Worm (Caenorhabditis elegans) whole organism, L1 larva: ENCODE data around the gene mccc-1.

ENCODE experiments used
- C16A3.4 ChIP-seq: fragments of 150-350 bp; optimal IDR thresholded peaks from 2 replicates; lab custom pipeline; 2014; ENCODE audit warnings: missing biosample characterization, missing genetic modification characterization
- Y116A8C.19 ChIP-seq: sonication (generic microtip); optimal IDR thresholded peaks from 2 replicates; lab custom pipeline; 2016; ENCODE audit warnings: missing compliant biosample characterization, missing genetic modification characterization, borderline replicate concordance
- aha-1 ChIP-seq: fragments of 150-350 bp; optimal IDR thresholded peaks from 2 replicates; lab custom pipeline; 2014; ENCODE audit warnings: missing biosample characterization, missing genetic modification characterization
- alr-1 ChIP-seq: fragments of 200-800 bp; sonication (Bioruptor generic); optimal IDR thresholded peaks from 2 replicates; lab custom pipeline; 2018; ENCODE audit warnings: borderline replicate concordance, mild to moderate bottlenecking, missing genetic modification characterization, missing compliant biosample characterization
- blmp-1 ChIP-seq: fragments of 150-350 bp; optimal IDR thresholded peaks from 2 replicates; lab custom pipeline; 2014; ENCODE audit warnings: missing biosample characterization, missing genetic modification characterization
- ceh-63 ChIP-seq: fragments of 200-800 bp; sonication (Bioruptor generic); optimal IDR thresholded peaks from 2 replicates; lab custom pipeline; 2018; ENCODE audit warnings: mild to moderate bottlenecking, missing genetic modification characterization, missing compliant biosample characterization
- ceh-8 ChIP-seq: fragments of 200-800 bp; sonication (Bioruptor generic); optimal IDR thresholded peaks from 2 replicates; lab custom pipeline; 2018; ENCODE audit warnings: mild to moderate bottlenecking, missing genetic modification characterization, moderate library complexity, missing compliant biosample characterization
- ceh-82 ChIP-seq, 3 experiments: fragments of 150-350 bp in 1 of 3; sonication (generic microtip) in 2 of 3; optimal IDR thresholded peaks; 2 replicates each; lab custom pipeline; 2014 to 2017; ENCODE audit warnings: missing biosample characterization in 3 of 3, missing genetic modification characterization in 3 of 3
- ceh-88 ChIP-seq: fragments of 200-800 bp; sonication (Bioruptor generic); IDR thresholded peaks from 2 replicates; pipeline ENCODE4 v1.3.6; 2022; ENCODE audit warnings: missing genetic modification characterization, missing compliant biosample characterization
- ceh-90 ChIP-seq: sonication (generic microtip); optimal IDR thresholded peaks from 2 replicates; lab custom pipeline; 2016; ENCODE audit warnings: missing genetic modification characterization, missing compliant biosample characterization
- ces-1 ChIP-seq: fragments of 150-350 bp; optimal IDR thresholded peaks from 2 replicates; lab custom pipeline; 2014; ENCODE audit warnings: missing biosample characterization, missing genetic modification reagents, missing genetic modification characterization
- dpl-1 ChIP-seq, 3 experiments: fragments of 150-350 bp in 2 of 3; sonication (generic microtip) in 1 of 3; optimal IDR thresholded peaks; 2 replicates each; lab custom pipeline; 2014 to 2017; ENCODE audit warnings: missing biosample characterization in 3 of 3, missing genetic modification characterization in 3 of 3, missing genetic modification reagents in 3 of 3
- dsc-1 ChIP-seq: sonication (generic microtip); optimal IDR thresholded peaks from 2 replicates; lab custom pipeline; 2016; ENCODE audit warnings: mild to moderate bottlenecking, missing genetic modification characterization, missing compliant biosample characterization
- efl-1 ChIP-seq, 4 experiments: fragments of 150-350 bp; optimal IDR thresholded peaks in 3 of 4; peaks in 1 of 4; 1 replicate in 1 of 4; 2 replicates in 3 of 4; lab custom pipeline; 2014; ENCODE audit warnings: missing biosample characterization in 2 of 4, missing genetic modification characterization in 2 of 4, missing genetic modification reagents in 2 of 4
- egl-27 ChIP-seq, 2 experiments: fragments of 150-350 bp in 1 of 2; sonication (generic microtip); optimal IDR thresholded peaks; 3 replicates each; lab custom pipeline; 2017 to 2018; ENCODE audit warnings: missing biosample characterization in 2 of 2, missing genetic modification characterization in 2 of 2, missing genetic modification reagents in 2 of 2
- elt-3 ChIP-seq, 6 experiments: fragments of 150-350 bp in 1 of 6; sonication (generic microtip); optimal IDR thresholded peaks; 2 replicates each; lab custom pipeline; 2017 to 2018; ENCODE audit warnings: missing biosample characterization in 6 of 6, missing genetic modification characterization in 6 of 6, inconsistent platforms in 1 of 6
- ets-5 ChIP-seq: fragments of 200-800 bp; sonication (Bioruptor generic); IDR thresholded peaks from 2 replicates; pipeline ENCODE4 v1.3.6; 2022; ENCODE audit warnings: missing genetic modification characterization, missing compliant biosample characterization
- fkh-4 ChIP-seq: sonication (generic microtip); optimal IDR thresholded peaks from 2 replicates; lab custom pipeline; 2016; ENCODE audit warnings: missing compliant biosample characterization, missing genetic modification characterization, borderline replicate concordance
- fkh-8 ChIP-seq: sonication (generic microtip); optimal IDR thresholded peaks from 2 replicates; lab custom pipeline; 2016; ENCODE audit warnings: mild to moderate bottlenecking, missing genetic modification characterization, missing compliant biosample characterization
- fos-1 ChIP-seq: fragments of 150-350 bp; optimal IDR thresholded peaks from 2 replicates; lab custom pipeline; 2014; ENCODE audit warnings: missing biosample characterization, missing genetic modification characterization
- isw-1 ChIP-seq: fragments of 200-800 bp; sonication (Bioruptor generic); IDR thresholded peaks from 2 replicates; pipeline ENCODE4 v1.3.6; 2022; ENCODE audit warnings: missing genetic modification characterization, missing compliant biosample characterization
- lin-13 ChIP-seq: fragments of 150-350 bp; optimal IDR thresholded peaks from 2 replicates; lab custom pipeline; 2014; ENCODE audit warnings: missing biosample characterization, missing genetic modification reagents, missing genetic modification characterization
- lin-35 ChIP-seq, 2 experiments: fragments of 150-350 bp; optimal IDR thresholded peaks; 2 replicates each; lab custom pipeline; 2014; ENCODE audit warnings: missing biosample characterization in 2 of 2, missing genetic modification characterization in 2 of 2, missing genetic modification reagents in 2 of 2
- lin-39 ChIP-seq: fragments of 150-350 bp; optimal IDR thresholded peaks from 2 replicates; lab custom pipeline; 2014; ENCODE audit warnings: missing biosample characterization, missing genetic modification reagents, missing genetic modification characterization
- lsy-2 ChIP-seq, 2 experiments: fragments of 150-350 bp; optimal IDR thresholded peaks; 2 replicates each; lab custom pipeline; 2014; ENCODE audit warnings: missing biosample characterization in 2 of 2, missing genetic modification characterization in 2 of 2
- mab-9 ChIP-seq: fragments of 200-800 bp; sonication (Bioruptor generic); IDR thresholded peaks from 2 replicates; pipeline ENCODE4 v1.3.6; 2022; ENCODE audit warnings: missing genetic modification reagents, missing genetic modification characterization, missing compliant biosample characterization
- mdl-1 ChIP-seq, 2 experiments: fragments of 150-350 bp; optimal IDR thresholded peaks; 2 replicates each; lab custom pipeline; 2014 to 2017; ENCODE audit warnings: missing biosample characterization in 2 of 2, missing genetic modification characterization in 2 of 2, inconsistent platforms in 1 of 2
- mef-2 ChIP-seq: fragments of 150-350 bp; optimal IDR thresholded peaks from 2 replicates; lab custom pipeline; 2014; ENCODE audit warnings: missing biosample characterization, missing genetic modification characterization
- mep-1 ChIP-seq: fragments of 150-350 bp; optimal IDR thresholded peaks from 2 replicates; lab custom pipeline; 2014; ENCODE audit warnings: missing biosample characterization, missing genetic modification characterization
- nhr-11 ChIP-seq: fragments of 150-350 bp; optimal IDR thresholded peaks from 2 replicates; lab custom pipeline; 2014; ENCODE audit warnings: missing biosample characterization, missing genetic modification characterization
- nhr-12 ChIP-seq: sonication (generic microtip); optimal IDR thresholded peaks from 2 replicates; lab custom pipeline; 2017; ENCODE audit warnings: missing biosample characterization, missing genetic modification characterization
- nhr-19 ChIP-seq: fragments of 200-800 bp; sonication (Bioruptor generic); conservative IDR thresholded peaks from 2 replicates; pipeline ENCODE4 v1.3.6; 2022; ENCODE audit warnings: missing genetic modification characterization, missing compliant biosample characterization
- nhr-20 ChIP-seq: sonication (generic microtip); optimal IDR thresholded peaks from 2 replicates; lab custom pipeline; 2016; ENCODE audit warnings: mild to moderate bottlenecking, missing genetic modification characterization, missing compliant biosample characterization
- nhr-28 ChIP-seq: fragments of 150-350 bp; optimal IDR thresholded peaks from 2 replicates; lab custom pipeline; 2014; ENCODE audit warnings: missing biosample characterization, missing genetic modification characterization
- nhr-47 ChIP-seq: sonication (generic microtip); optimal IDR thresholded peaks from 2 replicates; lab custom pipeline; 2016; ENCODE audit warnings: mild to moderate bottlenecking, missing genetic modification characterization, moderate library complexity, missing compliant biosample characterization
- nhr-76 ChIP-seq: sonication (generic microtip); optimal IDR thresholded peaks from 2 replicates; lab custom pipeline; 2017; ENCODE audit warnings: missing biosample characterization, missing genetic modification characterization
- nhr-84 ChIP-seq: sonication (generic microtip); optimal IDR thresholded peaks from 2 replicates; lab custom pipeline; 2017; ENCODE audit warnings: missing biosample characterization, missing genetic modification characterization
- nhr-85 ChIP-seq: sonication (generic microtip); peaks from one replicate; lab custom pipeline; 2016; ENCODE audit warnings: missing genetic modification characterization, inconsistent platforms, missing compliant biosample characterization
- nhr-90 ChIP-seq: sonication (generic microtip); optimal IDR thresholded peaks from 2 replicates; lab custom pipeline; 2016; ENCODE audit warnings: mild to moderate bottlenecking, missing genetic modification characterization, missing compliant biosample characterization; ENCODE audit not compliant: poor library complexity
- snpc-4 ChIP-seq: fragments of 150-350 bp; optimal IDR thresholded peaks from 2 replicates; lab custom pipeline; 2014; ENCODE audit warnings: missing biosample characterization, missing genetic modification characterization
- snu-23 ChIP-seq: sonication (generic microtip); optimal IDR thresholded peaks from 2 replicates; lab custom pipeline; 2016; ENCODE audit warnings: missing genetic modification characterization, missing compliant biosample characterization
- sox-4 ChIP-seq: sonication (generic microtip); optimal IDR thresholded peaks from 2 replicates; lab custom pipeline; 2016; ENCODE audit warnings: missing genetic modification characterization, missing compliant biosample characterization
- sptf-1 ChIP-seq: fragments of 150-350 bp; optimal IDR thresholded peaks from 2 replicates; lab custom pipeline; 2014; ENCODE audit warnings: missing biosample characterization, missing genetic modification characterization
- swsn-7 ChIP-seq: sonication (generic microtip); optimal IDR thresholded peaks from 2 replicates; lab custom pipeline; 2016; ENCODE audit warnings: missing genetic modification characterization, missing compliant biosample characterization
- tbx-2 ChIP-seq: sonication (generic microtip); optimal IDR thresholded peaks from 2 replicates; lab custom pipeline; 2016; ENCODE audit warnings: missing genetic modification characterization, missing compliant biosample characterization
- unc-130 ChIP-seq: fragments of 150-350 bp; optimal IDR thresholded peaks from 2 replicates; lab custom pipeline; 2017; ENCODE audit warnings: missing biosample characterization, missing genetic modification characterization, inconsistent platforms
- unc-30 ChIP-seq: sonication (generic microtip); optimal IDR thresholded peaks from 2 replicates; lab custom pipeline; 2017; ENCODE audit warnings: missing biosample characterization, missing genetic modification characterization
- unc-62 ChIP-seq: fragments of 150-350 bp; optimal IDR thresholded peaks from 2 replicates; lab custom pipeline; 2014; ENCODE audit warnings: missing biosample characterization, missing genetic modification reagents, missing genetic modification characterization
- unc-86 ChIP-seq: sonication (generic microtip); optimal IDR thresholded peaks from 2 replicates; lab custom pipeline; 2016; ENCODE audit warnings: missing genetic modification characterization, missing compliant biosample characterization
- vab-15 ChIP-seq: sonication (generic microtip); optimal IDR thresholded peaks from 2 replicates; lab custom pipeline; 2017; ENCODE audit warnings: missing genotype, mild to moderate bottlenecking, missing genetic modification characterization, missing compliant biosample characterization
- xbp-1 ChIP-seq: sonication (generic microtip); optimal IDR thresholded peaks from 2 replicates; lab custom pipeline; 2016; ENCODE audit warnings: missing genetic modification characterization, missing compliant biosample characterization
- zag-1 ChIP-seq: fragments of 150-350 bp; optimal IDR thresholded peaks from 2 replicates; lab custom pipeline; 2014; ENCODE audit warnings: missing biosample characterization, missing genetic modification characterization
- zip-4 ChIP-seq: fragments of 200-800 bp; sonication (Bioruptor generic); optimal IDR thresholded peaks from 2 replicates; lab custom pipeline; 2018; ENCODE audit warnings: mild to moderate bottlenecking, missing genetic modification characterization, moderate library complexity, missing compliant biosample characterization
- ztf-4 ChIP-seq: fragments of 150-350 bp; optimal IDR thresholded peaks from 2 replicates; lab custom pipeline; 2014; ENCODE audit warnings: missing biosample characterization, missing genetic modification characterization

The mccc-1 gene

ce11 chrIV:9873837-9874236, 10.5 kb upstream of the mccc-1 start:
- TF ChIP-seq fkh-4 (tag; lab: Kevin White, UChicago), result no peak
- TF ChIP-seq blmp-1 (tag; lab: Kevin White, UChicago), result peak; percentile 41
- no peak for TF ChIP-seq ceh-63 (GFP tag; lab: Kevin White, UChicago)
- TF ChIP-seq mdl-1 (tag; optimal IDR thresholded peaks at IDR 0.05; lab: Kevin White, UChicago), result peak in 1 of 2 experiments; percentile 54
- TF ChIP-seq nhr-11 (tag; lab: Kevin White, UChicago), result no peak
- peak; percentile 62 for TF ChIP-seq unc-86 (tag; lab: Kevin White, UChicago)
- no peak for TF ChIP-seq nhr-76 (tag; lab: Kevin White, UChicago)
- TF ChIP-seq snpc-4, result no peak
- peak; percentile 39 for TF ChIP-seq tbx-2 (tag; lab: Kevin White, UChicago)
- TF ChIP-seq xbp-1 (tag; lab: Kevin White, UChicago), result peak; percentile 32
- no peak for TF ChIP-seq ets-5 (GFP tag; lab: Robert Waterston, UW)
- no peak for TF ChIP-seq isw-1
- TF ChIP-seq ztf-4 (tag; lab: Kevin White, UChicago), result peak; percentile 19
- peak; percentile 7 for TF ChIP-seq dsc-1 (tag; lab: Kevin White, UChicago)
- TF ChIP-seq zip-4 (GFP tag; lab: Kevin White, UChicago), result no peak
- TF ChIP-seq sptf-1 (tag; lab: Kevin White, UChicago), result no peak
- TF ChIP-seq sox-4, result no peak
- no peak for TF ChIP-seq zag-1 (tag; lab: Kevin White, UChicago)
- no peak for TF ChIP-seq unc-130
- TF ChIP-seq lin-13 (GFP tag; lab: Kevin White, UChicago), result no peak
- TF ChIP-seq mef-2 (tag; lab: Kevin White, UChicago), result no peak
- TF ChIP-seq ceh-8 (GFP tag; lab: Kevin White, UChicago), result no peak
- peak in 1 of 6 experiments; percentile 6 for TF ChIP-seq elt-3 (tag; optimal IDR thresholded peaks at IDR 0.05; lab: Kevin White, UChicago)
- TF ChIP-seq ceh-88, result no peak
- peak in 2 of 3 experiments; percentile 26 to 40 for TF ChIP-seq ceh-82 (tag; optimal IDR thresholded peaks at IDR 0.05; lab: Kevin White, UChicago)
- no peak for TF ChIP-seq C16A3.4 (tag; lab: Kevin White, UChicago)
- TF ChIP-seq nhr-85, result peak; percentile 86
- TF ChIP-seq nhr-47 (tag; lab: Kevin White, UChicago), result peak; percentile 38
- no peak for TF ChIP-seq lin-39 (tag; lab: Kevin White, UChicago)
- no peak for TF ChIP-seq egl-27 (tag; optimal IDR thresholded peaks at IDR 0.05; lab: Kevin White, UChicago)
- peak; percentile 73 for TF ChIP-seq snu-23 (GFP tag; lab: Kevin White, UChicago)
- no peak for TF ChIP-seq Y116A8C.19
- TF ChIP-seq vab-15 (tag; lab: Kevin White, UChicago), result no peak
- peak in 2 of 3 experiments; percentile 10 to 38 for TF ChIP-seq dpl-1 (GFP tag; optimal IDR thresholded peaks at IDR 0.05; lab: Kevin White, UChicago)
- TF ChIP-seq ces-1 (GFP tag; lab: Kevin White, UChicago), result no peak
- TF ChIP-seq nhr-19 (GFP tag; lab: Robert Waterston, UW), result peak; percentile 27
- TF ChIP-seq nhr-20 (tag; lab: Kevin White, UChicago), result peak; percentile 78
- TF ChIP-seq unc-30, result no peak
- no peak for TF ChIP-seq aha-1
- no peak for TF ChIP-seq alr-1
- no peak for TF ChIP-seq nhr-90
- TF ChIP-seq mab-9 (GFP tag; lab: Robert Waterston, UW), result no peak
- TF ChIP-seq mep-1 (tag; lab: Kevin White, UChicago), result peak; percentile 63
- TF ChIP-seq nhr-12 (tag; lab: Kevin White, UChicago), result no peak
- TF ChIP-seq efl-1 (optimal IDR thresholded peaks at IDR 0.05; lab: Kevin White, UChicago), result peak; percentile 63 to 75
- no peak for TF ChIP-seq efl-1 (GFP tag; optimal IDR thresholded peaks at IDR 0.05 in 1 of 2; lab: Kevin White, UChicago)
- no peak for TF ChIP-seq fos-1 (tag; lab: Kevin White, UChicago)
- no peak for TF ChIP-seq unc-62 (GFP tag; lab: Kevin White, UChicago)
- TF ChIP-seq lsy-2 (tag; optimal IDR thresholded peaks at IDR 0.05; lab: Kevin White, UChicago), result peak; percentile 52 to 66
- TF ChIP-seq fkh-8, result peak; percentile 51
- TF ChIP-seq nhr-84 (tag; lab: Kevin White, UChicago), result no peak
- TF ChIP-seq nhr-28 (tag; lab: Kevin White, UChicago), result no peak
- TF ChIP-seq ceh-90 (tag; lab: Kevin White, UChicago), result no peak
- peak; percentile 39 for TF ChIP-seq swsn-7 (tag; lab: Kevin White, UChicago)
- TF ChIP-seq lin-35 (GFP tag; optimal IDR thresholded peaks at IDR 0.05; lab: Kevin White, UChicago), result peak; percentile 43 to 60
